Fruit fly (Drosophila melanogaster): Measurements from ENCODE around the gene Cralbp.

Gene Cralbp

dm6 chr3L:5809642-5810279 is 23.2 kb upstream of the Cralbp start:
- TF ChIP-seq gl (tag; optimal IDR thresholded peaks at IDR 0.05) (no peak), Ets98B (GFP tag; IDR thresholded peaks at IDR 0.05) (no peak), Pif1B (GFP tag; optimal IDR thresholded peaks at IDR 0.05) (no peak), fd96Ca (GFP tag; IDR thresholded peaks at IDR 0.05) (no peak), CG15710 (tag; optimal IDR thresholded peaks at IDR 0.05) (no peak), CG9948 (tag; optimal IDR thresholded peaks at IDR 0.05) (no peak), CG14655 (GFP tag; optimal IDR thresholded peaks at IDR 0.05) (no peak), CG17806 (tag; optimal IDR thresholded peaks at IDR 0.05) (no peak), CG10348 (GFP tag; IDR thresholded peaks at IDR 0.05) (no peak), CG8301 (tag; optimal IDR thresholded peaks at IDR 0.05) (no peak), EcR (GFP tag; optimal IDR thresholded peaks at IDR 0.05) (no peak), CG13204 (GFP tag; optimal IDR thresholded peaks at IDR 0.05) (no peak), CG12605 (GFP tag; IDR thresholded peaks at IDR 0.05) (no peak), CG32121 (GFP tag; IDR thresholded peaks at IDR 0.05) (no peak)

- no peak for TF ChIP-seq Pif1B (GFP tag; optimal IDR thresholded peaks at IDR 0.05)
- no peak for TF ChIP-seq CG34367 (tag; optimal IDR thresholded peaks at IDR 0.05)
- TF ChIP-seq D1 (tag; optimal IDR thresholded peaks at IDR 0.05): no peak
- TF ChIP-seq Snoo (tag; optimal IDR thresholded peaks at IDR 0.05): no peak
- TF ChIP-seq CG8159 (tag; optimal IDR thresholded peaks at IDR 0.05): no peak
- no peak for TF ChIP-seq CG9948 (tag; optimal IDR thresholded peaks at IDR 0.05)
- no peak for TF ChIP-seq CG15710 (tag; optimal IDR thresholded peaks at IDR 0.05)
- TF ChIP-seq Ets98B (GFP tag; IDR thresholded peaks at IDR 0.05): no peak
- TF ChIP-seq CG17806 (tag; optimal IDR thresholded peaks at IDR 0.05): no peak
- no peak for TF ChIP-seq CG13204 (GFP tag; optimal IDR thresholded peaks at IDR 0.05)
Observed at dm6 chr3L:5809201-5809584, 22.7 kb upstream of the Cralbp start.

dm6 chr3L:5808540-5809200 is 22.2 kb upstream of the Cralbp start:
- TF ChIP-seq CG32121 (GFP tag; IDR thresholded peaks at IDR 0.05): peak; percentile 80
- TF ChIP-seq CG8301 (tag; optimal IDR thresholded peaks at IDR 0.05): no peak

- peak; percentile 23 for TF ChIP-seq EcR (GFP tag; optimal IDR thresholded peaks at IDR 0.05)
- TF ChIP-seq D1 (tag; optimal IDR thresholded peaks at IDR 0.05): peak; percentile 50
- peak; percentile 62 for TF ChIP-seq CG13204 (GFP tag; optimal IDR thresholded peaks at IDR 0.05)
- TF ChIP-seq CG8159 (tag; optimal IDR thresholded peaks at IDR 0.05): peak; percentile 89
- peak; percentile 75 for TF ChIP-seq CG34367 (tag; optimal IDR thresholded peaks at IDR 0.05)
- TF ChIP-seq gl (tag; optimal IDR thresholded peaks at IDR 0.05): peak; percentile 59
- no peak for TF ChIP-seq rn (GFP tag; IDR thresholded peaks at IDR 0.05)
- peak; percentile 62 for TF ChIP-seq Ets98B (GFP tag; IDR thresholded peaks at IDR 0.05)
- peak; percentile 79 for TF ChIP-seq CG17806 (tag; optimal IDR thresholded peaks at IDR 0.05)
- TF ChIP-seq CG8301 (tag; optimal IDR thresholded peaks at IDR 0.05): peak; percentile 87
- TF ChIP-seq Snoo (tag; optimal IDR thresholded peaks at IDR 0.05): peak; percentile 55
- TF ChIP-seq CG32121 (GFP tag; IDR thresholded peaks at IDR 0.05): no peak; the same call in 1 of the 2 replicates
- peak; percentile 88 for TF ChIP-seq Pif1A (GFP tag; optimal IDR thresholded peaks at IDR 0.05)
- peak; percentile 11; the same call in 1 of the 2 replicates for TF ChIP-seq CG12605 (GFP tag; IDR thresholded peaks at IDR 0.05)
- peak; percentile 87 for TF ChIP-seq CG14655 (GFP tag; optimal IDR thresholded peaks at IDR 0.05)
- TF ChIP-seq CG15710 (tag; optimal IDR thresholded peaks at IDR 0.05): peak; percentile 86
- TF ChIP-seq CG10348 (GFP tag; IDR thresholded peaks at IDR 0.05): 0 out of 2 replicates have a peak, but pooled peaks have one; percentile 31
- peak; percentile 85 for TF ChIP-seq CG9948 (tag; optimal IDR thresholded peaks at IDR 0.05)
- peak; percentile 87 for TF ChIP-seq fd96Ca (GFP tag; IDR thresholded peaks at IDR 0.05)
- peak; percentile 78 for TF ChIP-seq Pif1B (GFP tag; optimal IDR thresholded peaks at IDR 0.05)
- TF ChIP-seq CG4496 (GFP tag; IDR thresholded peaks at IDR 0.05): no peak; the same call in 1 of the 3 replicates
Observed at dm6 chr3L:5808101-5808433, 21.5 kb upstream of the Cralbp start.

dm6 chr3L:5807370-5808100 is 21.0 kb upstream of the Cralbp start:
- TF ChIP-seq CG17806 (tag; optimal IDR thresholded peaks at IDR 0.05) (no peak), gl (tag; optimal IDR thresholded peaks at IDR 0.05) (peak; percentile 37), Pif1A (GFP tag; optimal IDR thresholded peaks at IDR 0.05) (peak; percentile 13), D1 (tag; optimal IDR thresholded peaks at IDR 0.05) (no peak), CG32121 (GFP tag; IDR thresholded peaks at IDR 0.05) (peak; percentile 68; the same call in 1 of the 2 replicates), CG13204 (GFP tag; optimal IDR thresholded peaks at IDR 0.05) (no peak), Ets98B (GFP tag; IDR thresholded peaks at IDR 0.05) (peak; percentile 35; the same call in 1 of the 2 replicates), CG15710 (tag; optimal IDR thresholded peaks at IDR 0.05) (peak; percentile 4), CG9948 (tag; optimal IDR thresholded peaks at IDR 0.05) (no peak), EcR (GFP tag; optimal IDR thresholded peaks at IDR 0.05) (peak; percentile 37), Pif1B (GFP tag; optimal IDR thresholded peaks at IDR 0.05) (peak; percentile 14), CG14655 (GFP tag; optimal IDR thresholded peaks at IDR 0.05) (peak; percentile 50), fd96Ca (GFP tag; IDR thresholded peaks at IDR 0.05) (peak; percentile 65; the same call in 2 of the 3 replicates), CG4496 (GFP tag; IDR thresholded peaks at IDR 0.05) (peak; percentile 75; the same call in 2 of the 3 replicates), Snoo (tag; optimal IDR thresholded peaks at IDR 0.05) (no peak), CG8301 (tag; optimal IDR thresholded peaks at IDR 0.05) (peak; percentile 23)

Data from whole organism, pupa.